Fruit fly (Drosophila melanogaster) whole organism, wandering third instar larva: ENCODE measurements around the gene CG7248.

ENCODE experiments used
- Hr78 ChIP-seq: fragments of >200 bp; optimal IDR thresholded peaks from 2 replicates; lab custom pipeline; 2017; ENCODE audit warnings: missing biosample characterization, missing genetic modification characterization
- Hr83 ChIP-seq: fragments of 200-300 bp; sonication (Bioruptor generic); optimal IDR thresholded peaks from 2 replicates; lab custom pipeline; 2016; ENCODE audit warnings: missing biosample characterization, mild to moderate bottlenecking, missing genetic modification characterization, moderate library complexity; ENCODE audit not compliant: poor library complexity, severe bottlenecking
- Mio ChIP-seq: sonication (Bioruptor generic); optimal IDR thresholded peaks from 2 replicates; lab custom pipeline; 2016; ENCODE audit warnings: missing biosample characterization, missing genetic modification characterization
- h ChIP-seq: fragments of 200-800 bp; sonication (Bioruptor generic); optimal IDR thresholded peaks from 3 replicates; lab custom pipeline; 2016; ENCODE audit warnings: missing biosample characterization, mild to moderate bottlenecking, missing genetic modification characterization
- jim ChIP-seq: fragments of 175-275, 200-325 bp; sonication (Bioruptor generic); optimal IDR thresholded peaks from 2 replicates; lab custom pipeline; 2016; ENCODE audit warnings: missing biosample characterization, mild to moderate bottlenecking, missing genetic modification characterization
- lola ChIP-seq: fragments of >200 bp; optimal IDR thresholded peaks from 2 replicates; lab custom pipeline; 2017; ENCODE audit warnings: missing biosample characterization, missing genetic modification characterization
- pan ChIP-seq: fragments of >200 bp; optimal IDR thresholded peaks from 2 replicates; lab custom pipeline; 2017
- psq ChIP-seq: fragments of 200-800 bp; sonication (Bioruptor generic); optimal IDR thresholded peaks from 3 replicates; lab custom pipeline; 2017; ENCODE audit warnings: missing biosample characterization, mild to moderate bottlenecking, missing genetic modification characterization, moderate library complexity
- tai ChIP-seq: sonication (Bioruptor generic); optimal IDR thresholded peaks from 2 replicates; lab custom pipeline; 2016; ENCODE audit warnings: missing biosample characterization, missing genetic modification characterization
- usp ChIP-seq: fragments of >200 bp; optimal IDR thresholded peaks from 2 replicates; lab custom pipeline; 2017; ENCODE audit warnings: missing biosample characterization, missing genetic modification characterization

- TF ChIP-seq tai (GFP tag; lab: Kevin White, UChicago) (no peak), pan (lab: Kevin White, UChicago) (no peak), Hr83 (GFP tag; lab: Kevin White, UChicago) (peak; percentile 14), Hr78 (GFP tag; lab: Kevin White, UChicago) (no peak), h (GFP tag; lab: Kevin White, UChicago) (peak; percentile 79), psq (GFP tag; lab: Kevin White, UChicago) (peak; percentile 70), jim (no peak), lola (no peak), Mio (no peak), usp (GFP tag; lab: Kevin White, UChicago) (no peak)
Measured at dm6 chr3L:12002321-12003248, 48.7 kb downstream of the CG7248 start, which contains the start of the genes Pop2 and CG6928.
